Worm (Caenorhabditis elegans) whole organism, L4 larva: Measurements from ENCODE around the gene R08C7.1.

Experiments used
- F10B5.3 ChIP-seq: sonication (generic microtip); optimal IDR thresholded peaks from 2 replicates; lab custom pipeline; 2016; ENCODE audit warnings: mild to moderate bottlenecking, missing genetic modification characterization, missing compliant biosample characterization
- F37D6.2 ChIP-seq: sonication (generic microtip); optimal IDR thresholded peaks from 2 replicates; lab custom pipeline; 2016; ENCODE audit warnings: mild to moderate bottlenecking, missing genetic modification characterization, missing compliant biosample characterization
- R02D3.7 ChIP-seq: fragments of 150-350 bp; sonication (generic microtip); optimal IDR thresholded peaks from 3 replicates; lab custom pipeline; 2014; ENCODE audit warnings: missing biosample characterization, missing genetic modification characterization
- Y48G9A.11 ChIP-seq: fragments of 200-800 bp; sonication (Bioruptor generic); IDR thresholded peaks from 2 replicates; pipeline ENCODE4 v1.3.6; 2022; ENCODE audit warnings: missing genetic modification reagents, missing genetic modification characterization, missing compliant biosample characterization
- Y5F2A.4 ChIP-seq: fragments of 200-800 bp; sonication (Bioruptor generic); optimal IDR thresholded peaks from 2 replicates; lab custom pipeline; 2018; ENCODE audit warnings: mild to moderate bottlenecking, missing genetic modification characterization, missing compliant biosample characterization
- Y75B8A.6 ChIP-seq: fragments of 200-800 bp; sonication (Bioruptor generic); IDR thresholded peaks from 2 replicates; pipeline ENCODE4 v1.3.6; 2022; ENCODE audit warnings: missing genetic modification reagents, missing genetic modification characterization, missing compliant biosample characterization
- ceh-20 ChIP-seq: fragments of 200-800 bp; sonication (Bioruptor generic); IDR thresholded peaks from 2 replicates; pipeline ENCODE4 v1.3.6; 2022; ENCODE audit warnings: missing genetic modification reagents, missing genetic modification characterization, missing compliant biosample characterization
- ceh-28 ChIP-seq: fragments of 150-350 bp; optimal IDR thresholded peaks from 2 replicates; lab custom pipeline; 2014; ENCODE audit warnings: missing biosample characterization, missing genetic modification reagents, missing genetic modification characterization
- ceh-44 ChIP-seq: fragments of 200-800 bp; sonication (Bioruptor generic); IDR thresholded peaks from 2 replicates; pipeline ENCODE4 v1.3.6; 2022; ENCODE audit warnings: missing genetic modification reagents, missing genetic modification characterization, missing compliant biosample characterization
- dmd-8 ChIP-seq: fragments of 200-800 bp; sonication (Bioruptor generic); IDR thresholded peaks from 2 replicates; pipeline ENCODE4 v1.3.6; 2022; ENCODE audit warnings: missing genetic modification characterization, missing compliant biosample characterization
- dpl-1 ChIP-seq: fragments of 150-350 bp; optimal IDR thresholded peaks from 2 replicates; lab custom pipeline; 2014; ENCODE audit warnings: missing biosample characterization, missing genetic modification reagents, missing genetic modification characterization
- dve-1 ChIP-seq: sonication (generic microtip); optimal IDR thresholded peaks from 2 replicates; lab custom pipeline; 2017; ENCODE audit warnings: antibody characterized with exemption, mild to moderate bottlenecking, missing genetic modification characterization, missing compliant biosample characterization; ENCODE audit not compliant: insufficient read depth
- egl-43 ChIP-seq: fragments of 200-800 bp; sonication (Bioruptor generic); IDR thresholded peaks from 2 replicates; pipeline ENCODE4 v1.3.6; 2022; ENCODE audit warnings: missing genetic modification reagents, missing genetic modification characterization, missing compliant biosample characterization
- fos-1 ChIP-seq: fragments of 150-350 bp; optimal IDR thresholded peaks from 2 replicates; lab custom pipeline; 2014; ENCODE audit warnings: missing biosample characterization, missing genetic modification characterization
- hlh-11 ChIP-seq: fragments of 200-800 bp; sonication (Bioruptor generic); optimal IDR thresholded peaks from 2 replicates; lab custom pipeline; 2018; ENCODE audit warnings: mild to moderate bottlenecking, missing genetic modification characterization, missing compliant biosample characterization
- hlh-30 ChIP-seq: sonication (generic microtip); optimal IDR thresholded peaks from 2 replicates; lab custom pipeline; 2017; ENCODE audit warnings: antibody characterized with exemption, mild to moderate bottlenecking, missing genetic modification characterization, missing compliant biosample characterization; ENCODE audit not compliant: insufficient read depth
- hmg-1.1 ChIP-seq: fragments of 200-800 bp; sonication (Bioruptor generic); IDR thresholded peaks from 2 replicates; pipeline ENCODE4 v1.3.6; 2022; ENCODE audit warnings: missing genetic modification reagents, missing genetic modification characterization, missing compliant biosample characterization
- lin-1 ChIP-seq: fragments of 200-800 bp; sonication (Bioruptor generic); IDR thresholded peaks from 2 replicates; pipeline ENCODE4 v1.3.6; 2022; ENCODE audit warnings: missing genetic modification reagents, missing genetic modification characterization, missing compliant biosample characterization
- lin-15B ChIP-seq: fragments of 150-350 bp; sonication (generic microtip); optimal IDR thresholded peaks from 3 replicates; lab custom pipeline; 2014; ENCODE audit warnings: missing biosample characterization, missing genetic modification characterization
- lin-39 ChIP-seq: fragments of 150-350 bp; optimal IDR thresholded peaks from 2 replicates; lab custom pipeline; 2014; ENCODE audit warnings: missing biosample characterization, missing genetic modification reagents, missing genetic modification characterization
- lsy-2 ChIP-seq, 2 experiments: fragments of 150-350 bp in 1 of 2; sonication (generic microtip) in 1 of 2; optimal IDR thresholded peaks; 2 replicates each; lab custom pipeline; 2014 to 2017; ENCODE audit warnings: missing biosample characterization in 2 of 2, missing genetic modification characterization in 2 of 2
- madf-5 ChIP-seq, 2 experiments: fragments of 200-800 bp; sonication (Bioruptor generic); IDR thresholded peaks; 2 replicates each; pipeline ENCODE4 v1.3.6; 2022; ENCODE audit warnings: missing compliant biosample characterization in 2 of 2, missing genetic modification characterization in 2 of 2
- mdl-1 ChIP-seq, 2 experiments: fragments of 150-350 bp in 1 of 2; sonication (generic microtip) in 1 of 2; optimal IDR thresholded peaks; 2 replicates each; lab custom pipeline; 2014 to 2017; ENCODE audit warnings: missing biosample characterization in 2 of 2, missing genetic modification characterization in 2 of 2
- nhr-10 ChIP-seq: fragments of 150-350 bp; optimal IDR thresholded peaks from 2 replicates; lab custom pipeline; 2014; ENCODE audit warnings: missing biosample characterization, missing genetic modification characterization
- nhr-11 ChIP-seq: fragments of 150-350 bp; optimal IDR thresholded peaks from 2 replicates; lab custom pipeline; 2014; ENCODE audit warnings: missing biosample characterization, missing genetic modification characterization
- nhr-28 ChIP-seq: fragments of 150-350 bp; optimal IDR thresholded peaks from 2 replicates; lab custom pipeline; 2014; ENCODE audit warnings: missing biosample characterization, missing genetic modification characterization
- nhr-48 ChIP-seq: sonication (generic microtip); optimal IDR thresholded peaks from 2 replicates; lab custom pipeline; 2016; ENCODE audit warnings: mild to moderate bottlenecking, missing genetic modification characterization, missing compliant biosample characterization
- nhr-76 ChIP-seq: fragments of 150-350 bp; optimal IDR thresholded peaks from 2 replicates; lab custom pipeline; 2014; ENCODE audit warnings: missing biosample characterization, missing genetic modification characterization
- pha-4 ChIP-seq, 2 experiments: fragments of 150-350 bp in 1 of 2; fragments of 200-800 bp in 1 of 2; sonication (Bioruptor generic) in 1 of 2; IDR thresholded peaks in 1 of 2; optimal IDR thresholded peaks in 1 of 2; 2 replicates each; pipeline versions ENCODE4 v1.3.6 to Lab custom; 2014 to 2022; ENCODE audit warnings: missing genetic modification characterization in 2 of 2, missing genetic modification reagents in 2 of 2, missing biosample characterization in 1 of 2, missing compliant biosample characterization in 1 of 2
- rbr-2 ChIP-seq: sonication (generic microtip); optimal IDR thresholded peaks from 2 replicates; lab custom pipeline; 2016; ENCODE audit warnings: missing genotype, missing genetic modification characterization, missing compliant biosample characterization
- set-16 ChIP-seq: fragments of 200-800 bp; sonication (Bioruptor generic); IDR thresholded peaks from 2 replicates; pipeline ENCODE4 v1.3.6; 2022; ENCODE audit warnings: missing genetic modification reagents, missing genetic modification characterization, missing compliant biosample characterization
- skn-1 ChIP-seq: fragments of 150-350 bp; optimal IDR thresholded peaks from 2 replicates; lab custom pipeline; 2014; ENCODE audit warnings: missing biosample characterization, missing genetic modification characterization
- unc-39 ChIP-seq: sonication (generic microtip); optimal IDR thresholded peaks from 2 replicates; lab custom pipeline; 2017; ENCODE audit warnings: missing biosample characterization, missing genetic modification characterization
- unc-62 ChIP-seq, 3 experiments: fragments of 150-350 bp in 1 of 3; sonication (generic microtip); optimal IDR thresholded peaks in 2 of 3; peaks in 1 of 3; 1 replicate in 1 of 3; 2 replicates in 2 of 3; lab custom pipeline; 2014 to 2017; ENCODE audit warnings: missing biosample characterization in 3 of 3, missing genetic modification characterization in 3 of 3, missing genetic modification reagents in 3 of 3, missing genotype in 1 of 3
- zip-2 ChIP-seq: fragments of 150-350 bp; optimal IDR thresholded peaks from 2 replicates; lab custom pipeline; 2014; ENCODE audit warnings: missing biosample characterization, missing genetic modification characterization

R08C7.1 gene

DNA sequence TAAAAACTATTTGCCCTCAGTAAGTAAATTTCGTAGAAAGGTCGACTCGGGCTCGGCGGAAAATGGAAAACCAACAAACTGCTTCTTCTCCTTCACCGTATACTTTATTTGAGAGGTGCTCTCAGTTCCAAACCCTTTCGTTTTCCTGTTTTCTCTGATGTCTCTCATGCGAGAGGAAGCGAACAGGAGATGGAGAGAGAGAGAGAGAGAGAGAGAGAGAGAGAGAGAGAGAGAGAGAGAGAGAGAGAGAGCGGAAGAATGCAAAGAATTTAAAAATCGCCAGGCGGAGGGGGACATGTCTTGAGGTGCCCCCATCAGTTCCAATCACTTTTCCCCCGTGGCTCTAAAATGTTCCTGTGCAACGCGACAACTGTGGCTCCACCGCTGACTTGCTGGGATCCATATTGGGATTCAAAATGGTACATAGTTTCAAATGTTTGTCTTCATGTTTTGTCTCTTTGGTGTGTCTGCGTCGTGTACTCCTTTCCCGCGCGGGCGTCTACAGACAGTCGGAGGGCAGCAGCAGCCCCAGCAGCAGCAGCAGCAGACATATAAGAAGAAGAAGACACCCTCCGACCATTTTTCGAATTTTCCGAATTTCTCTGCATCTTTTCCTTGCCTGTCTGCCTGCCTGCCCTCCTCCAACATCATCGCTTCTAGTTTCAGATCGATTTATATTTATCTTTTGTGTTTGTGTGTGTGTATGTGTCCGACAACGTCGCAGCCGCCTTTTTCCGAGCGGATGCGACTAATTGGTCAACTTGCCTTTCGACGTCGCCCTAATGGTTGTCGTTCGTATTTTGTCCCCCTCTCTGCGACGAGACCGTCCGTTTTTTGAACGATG lies 2.9 kb downstream of the R08C7.1 start, which contains the start of gene R08C7.11 (continued):
- TF ChIP-seq rbr-2 (tag; lab: Kevin White, UChicago) (no peak), hmg-1.1 (GFP tag; lab: Robert Waterston, UW) (0 out of 2 replicates have a peak, but pooled peaks have one; percentile 5), lin-15B (tag; lab: Kevin White, UChicago) (no peak), Y5F2A.4 (no peak), nhr-76 (no peak), nhr-28 (tag; lab: Kevin White, UChicago) (peak; percentile 65), egl-43 (GFP tag; lab: Robert Waterston, UW) (no peak), zip-2 (no peak), mdl-1 (tag; optimal IDR thresholded peaks at IDR 0.05; lab: Kevin White, UChicago) (peak; percentile 7 to 38), Y75B8A.6 (GFP tag; lab: Robert Waterston, UW) (no peak), lin-1 (GFP tag; lab: Robert Waterston, UW) (no peak), dve-1 (tag; lab: Kevin White, UChicago) (peak; percentile 21), dpl-1 (GFP tag; lab: Kevin White, UChicago) (no peak), ceh-28 (tag; lab: Kevin White, UChicago) (peak; percentile 32), R02D3.7 (no peak), F37D6.2 (tag; lab: Kevin White, UChicago) (no peak), unc-39 (tag; lab: Kevin White, UChicago) (no peak), pha-4 (GFP tag; IDR thresholded peaks at IDR 0.05; lab: Robert Waterston, UW) (peak; percentile 24; the same call in 1 of the 2 replicates), pha-4 (tag; optimal IDR thresholded peaks at IDR 0.05; lab: Kevin White, UChicago) (no peak), ceh-44 (GFP tag; lab: Robert Waterston, UW) (no peak), F10B5.3 (tag; lab: Kevin White, UChicago) (no peak), nhr-48 (tag; lab: Kevin White, UChicago) (peak; percentile 20), set-16 (GFP tag; lab: Robert Waterston, UW) (peak; percentile 75), hlh-30 (tag; lab: Kevin White, UChicago) (peak; percentile 6), madf-5 (GFP tag; IDR thresholded peaks at IDR 0.05; lab: Robert Waterston, UW) (no peak), lin-39 (no peak), ceh-20 (no peak), hlh-11 (peak; percentile 33), nhr-11 (no peak), lsy-2 (tag; optimal IDR thresholded peaks at IDR 0.05; lab: Kevin White, UChicago) (peak in 1 of 2 experiments; percentile 17), unc-62 (GFP tag; optimal IDR thresholded peaks at IDR 0.05 in 1 of 2; lab: Kevin White, UChicago) (peak in 1 of 2 experiments; percentile 96), unc-62 (tag; optimal IDR thresholded peaks at IDR 0.05; lab: Kevin White, UChicago) (no peak), nhr-10 (no peak)

DNA sequence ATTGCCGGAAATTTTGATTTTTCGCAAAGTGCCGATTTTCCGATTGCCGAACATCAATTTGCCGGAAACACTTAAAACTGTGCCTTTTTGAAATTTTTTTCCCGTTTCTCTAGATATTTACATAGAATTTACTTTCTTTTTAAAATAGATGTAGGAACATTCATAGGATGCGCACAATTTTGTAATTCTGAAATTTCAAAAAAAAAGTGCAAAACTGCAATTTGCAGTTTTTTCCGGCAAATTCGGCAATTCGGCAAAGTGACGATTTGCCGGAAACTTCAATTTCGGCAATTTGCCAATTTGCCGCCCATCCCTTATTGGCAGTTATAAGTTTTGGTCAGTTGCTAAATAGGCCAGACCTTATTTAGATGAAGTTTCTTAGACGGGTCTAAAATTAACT lies 5.0 kb downstream of the R08C7.1 start:
- no peak for TF ChIP-seq skn-1 (tag; lab: Kevin White, UChicago)
- TF ChIP-seq fos-1 (tag; lab: Kevin White, UChicago), result no peak
- peak in 1 of 2 experiments; percentile 98 for TF ChIP-seq unc-62 (GFP tag; optimal IDR thresholded peaks at IDR 0.05 in 1 of 2; lab: Kevin White, UChicago)
- TF ChIP-seq unc-62 (tag; optimal IDR thresholded peaks at IDR 0.05; lab: Kevin White, UChicago), result no peak

- TF ChIP-seq dmd-8 (no peak), Y48G9A.11 (0 out of 2 replicates have a peak, but pooled peaks have one; percentile 4), mdl-1 (tag; optimal IDR thresholded peaks at IDR 0.05; lab: Kevin White, UChicago) (no peak)
Measured at ce11 chrIV:4459342-4459741, 7.7 kb downstream of the R08C7.1 start.
